Fruit fly (Drosophila melanogaster): ENCODE data around the gene CCT6.

Gene CCT6

dm6 chrX:15738890-15739550, 7.4 kb upstream of the CCT6 start, which contains the start of the genes CG11679 and CG8206 (continued):
- TF ChIP-seq HLH4C (GFP tag; IDR thresholded peaks at IDR 0.05; ENCODE audit: partially characterized antibody) (peak; percentile 53; the same call in 2 of the 3 replicates), al (GFP tag; IDR thresholded peaks at IDR 0.05) (no peak; the same call in 1 of the 2 replicates), sc (optimal IDR thresholded peaks at IDR 0.05) (no peak), sc (GFP tag; optimal IDR thresholded peaks at IDR 0.05) (no peak), Xrp1 (GFP tag; IDR thresholded peaks at IDR 0.05) (peak; percentile 41; the same call in 1 of the 2 replicates), C15 (GFP tag; IDR thresholded peaks at IDR 0.05) (no peak), CG18599 (GFP tag; optimal IDR thresholded peaks at IDR 0.05) (no peak), CG14667 (GFP tag; IDR thresholded peaks at IDR 0.05) (no peak), CG16815 (GFP tag; optimal IDR thresholded peaks at IDR 0.05) (no peak), E2f1 (GFP tag; IDR thresholded peaks at IDR 0.05) (no peak), bcd (GFP tag; optimal IDR thresholded peaks at IDR 0.05) (peak; percentile 33), CG11093 (GFP tag; IDR thresholded peaks at IDR 0.05) (peak; percentile 28; the same call in 1 of the 3 replicates), Ets65A (GFP tag) (peak; percentile 52), CG6813 (GFP tag; optimal IDR thresholded peaks at IDR 0.05) (no peak), nau (GFP tag; optimal IDR thresholded peaks at IDR 0.05) (no peak), Antp (GFP tag; optimal IDR thresholded peaks at IDR 0.05) (peak; percentile 59), grn (GFP tag; optimal IDR thresholded peaks at IDR 0.05) (no peak), toy (GFP tag; IDR thresholded peaks at IDR 0.05) (no peak), Dp (GFP tag; optimal IDR thresholded peaks at IDR 0.05) (peak; percentile 13), CG4282 (GFP tag; optimal IDR thresholded peaks at IDR 0.05) (no peak), sd (tag; optimal IDR thresholded peaks at IDR 0.05) (no peak), tap (tag; optimal IDR thresholded peaks at IDR 0.05) (no peak), CG11504 (tag; optimal IDR thresholded peaks at IDR 0.05) (no peak), Chrac-16 (GFP tag; optimal IDR thresholded peaks at IDR 0.05) (peak; percentile 24), Lpt (GFP tag; optimal IDR thresholded peaks at IDR 0.05) (no peak), zen (tag; optimal IDR thresholded peaks at IDR 0.05) (no peak), sna (GFP tag; IDR thresholded peaks at IDR 0.05; ENCODE audit: partially characterized antibody) (no peak), CG7556 (GFP tag; optimal IDR thresholded peaks at IDR 0.05) (no peak), CG10543 (GFP tag; optimal IDR thresholded peaks at IDR 0.05) (peak; percentile 34), CG2120 (GFP tag; optimal IDR thresholded peaks at IDR 0.05) (peak; percentile 66), Dll (GFP tag; IDR thresholded peaks at IDR 0.05; ENCODE audit: partially characterized antibody) (peak; percentile 66), CG12942 (GFP tag; optimal IDR thresholded peaks at IDR 0.05) (peak; percentile 18), CG18262 (tag; optimal IDR thresholded peaks at IDR 0.05) (peak; percentile 29), CG3995 (GFP tag; optimal IDR thresholded peaks at IDR 0.05) (peak; percentile 86), Nf-YA (GFP tag; IDR thresholded peaks at IDR 0.05) (no peak), pnt (GFP tag; optimal IDR thresholded peaks at IDR 0.05) (peak; percentile 44), B-H1 (GFP tag; IDR thresholded peaks at IDR 0.05) (no peak), CG14710 (tag; optimal IDR thresholded peaks at IDR 0.05) (peak; percentile 46), CG11695 (GFP tag; IDR thresholded peaks at IDR 0.05) (no peak), CG31365 (tag; optimal IDR thresholded peaks at IDR 0.05) (no peak), sim (GFP tag; IDR thresholded peaks at IDR 0.05) (no peak), CG8944 (GFP tag; optimal IDR thresholded peaks at IDR 0.05) (peak; percentile 67), CG14965 (GFP tag; optimal IDR thresholded peaks at IDR 0.05; ENCODE audit: borderline replicate concordance) (no peak), Mad (GFP tag; optimal IDR thresholded peaks at IDR 0.05) (no peak), chn (GFP tag; optimal IDR thresholded peaks at IDR 0.05) (no peak), CG10431 (GFP tag; optimal IDR thresholded peaks at IDR 0.05) (no peak), NK7.1 (GFP tag; optimal IDR thresholded peaks at IDR 0.05) (no peak), CG33557 (GFP tag; optimal IDR thresholded peaks at IDR 0.05) (no peak), NFAT (GFP tag; IDR thresholded peaks at IDR 0.05) (no peak), CG2875 (GFP tag; optimal IDR thresholded peaks at IDR 0.05) (no peak), CG2199 (GFP tag; IDR thresholded peaks at IDR 0.05) (no peak)

Measured in whole organism, embryonic.